Worm (Caenorhabditis elegans) whole organism, L3 larva: Measurements from ENCODE around the gene let-4.

ENCODE experiments used
- ZK546.5 ChIP-seq: sonication (generic microtip); optimal IDR thresholded peaks from 2 replicates; lab custom pipeline; 2017; ENCODE audit warnings: missing biosample characterization, missing genetic modification characterization
- elt-3 ChIP-seq, 3 experiments: fragments of 150-350 bp in 1 of 3; sonication (generic microtip) in 2 of 3; optimal IDR thresholded peaks; 2 replicates in 2 of 3; 4 replicates in 1 of 3; lab custom pipeline; 2014 to 2017; ENCODE audit warnings: missing biosample characterization in 3 of 3, missing genetic modification characterization in 3 of 3
- nhr-12 ChIP-seq: fragments of 150-350 bp; optimal IDR thresholded peaks from 2 replicates; lab custom pipeline; 2014; ENCODE audit warnings: missing biosample characterization, missing genetic modification characterization
- nhr-77 ChIP-seq: fragments of 150-350 bp; optimal IDR thresholded peaks from 2 replicates; lab custom pipeline; 2014; ENCODE audit warnings: missing biosample characterization, missing genetic modification characterization
- skn-1 ChIP-seq: fragments of 150-350 bp; optimal IDR thresholded peaks from 2 replicates; lab custom pipeline; 2014; ENCODE audit warnings: missing biosample characterization, missing genetic modification characterization
- tbx-2 ChIP-seq: sonication (generic microtip); optimal IDR thresholded peaks from 2 replicates; lab custom pipeline; 2016; ENCODE audit warnings: mild to moderate bottlenecking, missing genetic modification characterization, missing compliant biosample characterization
- unc-62 ChIP-seq: fragments of 150-350 bp; sonication (generic microtip); optimal IDR thresholded peaks from 4 replicates; lab custom pipeline; 2014; ENCODE audit warnings: missing biosample characterization, missing genetic modification reagents, missing genetic modification characterization

ce11 chrX:14572419-14572818 lies 5.3 kb upstream of the let-4 start, which contains the start of gene lron-1:
- TF ChIP-seq nhr-12 (tag; lab: Kevin White, UChicago): no peak
- TF ChIP-seq elt-3 (tag; optimal IDR thresholded peaks at IDR 0.05; lab: Kevin White, UChicago): no peak
- no peak for TF ChIP-seq tbx-2 (tag; lab: Kevin White, UChicago)
- TF ChIP-seq unc-62 (GFP tag; lab: Kevin White, UChicago): no peak
- no peak for TF ChIP-seq nhr-77 (tag; lab: Kevin White, UChicago)
- TF ChIP-seq skn-1 (tag; lab: Kevin White, UChicago): no peak
- TF ChIP-seq ZK546.5 (tag; lab: Kevin White, UChicago): no peak
